Worm (Caenorhabditis elegans) whole organism, L3 larva: Measurements from ENCODE around the gene C50H11.8.

Experiments used
- R02D3.7 ChIP-seq: fragments of 150-350 bp; optimal IDR thresholded peaks from 2 replicates; lab custom pipeline; 2014; ENCODE audit warnings: missing biosample characterization, missing genetic modification characterization
- ZK546.5 ChIP-seq: sonication (generic microtip); optimal IDR thresholded peaks from 2 replicates; lab custom pipeline; 2017; ENCODE audit warnings: missing biosample characterization, missing genetic modification characterization
- aly-2 ChIP-seq: fragments of 150-350 bp; optimal IDR thresholded peaks from 2 replicates; lab custom pipeline; 2014; ENCODE audit warnings: missing biosample characterization, missing genetic modification characterization
- ama-1 ChIP-seq: fragments of 150-350 bp; optimal IDR thresholded peaks from 2 replicates; lab custom pipeline; 2018
- ceh-16 ChIP-seq: sonication (generic microtip); optimal IDR thresholded peaks from 2 replicates; lab custom pipeline; 2017; ENCODE audit warnings: missing biosample characterization, missing genetic modification characterization
- ceh-28 ChIP-seq: fragments of 150-350 bp; optimal IDR thresholded peaks from 2 replicates; lab custom pipeline; 2014; ENCODE audit warnings: missing biosample characterization, missing genetic modification reagents, missing genetic modification characterization
- ceh-82 ChIP-seq: fragments of 150-350 bp; optimal IDR thresholded peaks from 2 replicates; lab custom pipeline; 2014; ENCODE audit warnings: missing biosample characterization, missing genetic modification characterization
- ceh-9 ChIP-seq: sonication (generic microtip); optimal IDR thresholded peaks from 2 replicates; lab custom pipeline; 2018; ENCODE audit warnings: missing biosample characterization, missing genetic modification characterization
- daf-12 ChIP-seq: fragments of 150-350 bp; optimal IDR thresholded peaks from 2 replicates; lab custom pipeline; 2014; ENCODE audit warnings: missing biosample characterization, missing genetic modification reagents, missing genetic modification characterization
- elt-1 ChIP-seq: fragments of 150-350 bp; optimal IDR thresholded peaks from 2 replicates; lab custom pipeline; 2014; ENCODE audit warnings: missing biosample characterization, missing genetic modification characterization
- elt-3 ChIP-seq, 3 experiments: fragments of 150-350 bp in 1 of 3; sonication (generic microtip) in 2 of 3; optimal IDR thresholded peaks; 2 replicates in 2 of 3; 4 replicates in 1 of 3; lab custom pipeline; 2014 to 2017; ENCODE audit warnings: missing biosample characterization in 3 of 3, missing genetic modification characterization in 3 of 3
- eor-1 ChIP-seq, 2 experiments: fragments of 150-350 bp; optimal IDR thresholded peaks; 2 replicates each; lab custom pipeline; 2014 to 2018; ENCODE audit warnings: missing biosample characterization in 2 of 2, missing genetic modification characterization in 2 of 2
- fkh-10 ChIP-seq: sonication (generic microtip); optimal IDR thresholded peaks from 2 replicates; lab custom pipeline; 2017; ENCODE audit warnings: missing biosample characterization, missing genetic modification reagents, missing genetic modification characterization
- fkh-2 ChIP-seq: fragments of 150-350 bp; optimal IDR thresholded peaks from 2 replicates; lab custom pipeline; 2014; ENCODE audit warnings: missing biosample characterization, missing genetic modification reagents, missing genetic modification characterization
- fos-1 ChIP-seq: fragments of 150-350 bp; optimal IDR thresholded peaks from 2 replicates; lab custom pipeline; 2014; ENCODE audit warnings: missing biosample characterization, missing genetic modification characterization
- hmg-11 ChIP-seq: sonication (generic microtip); optimal IDR thresholded peaks from 2 replicates; lab custom pipeline; 2016; ENCODE audit warnings: missing genetic modification characterization, missing compliant biosample characterization
- jun-1 ChIP-seq: fragments of 150-350 bp; optimal IDR thresholded peaks from 2 replicates; lab custom pipeline; 2014; ENCODE audit warnings: missing biosample characterization, missing genetic modification reagents, missing genetic modification characterization
- lin-15B ChIP-seq: fragments of 150-350 bp; optimal IDR thresholded peaks from 2 replicates; lab custom pipeline; 2014; ENCODE audit warnings: missing biosample characterization, missing genetic modification characterization
- mml-1 ChIP-seq: fragments of 150-350 bp; sonication (generic microtip); optimal IDR thresholded peaks from 3 replicates; lab custom pipeline; 2014; ENCODE audit warnings: missing biosample characterization, missing genetic modification characterization
- nfya-1 ChIP-seq: sonication (generic microtip); optimal IDR thresholded peaks from 2 replicates; lab custom pipeline; 2017; ENCODE audit warnings: missing genetic modification characterization, mild to moderate bottlenecking, missing compliant biosample characterization, antibody characterized with exemption, moderate library complexity; ENCODE audit not compliant: insufficient read depth
- nhr-25 ChIP-seq: sonication (generic microtip); optimal IDR thresholded peaks from 2 replicates; lab custom pipeline; 2017; ENCODE audit warnings: missing biosample characterization, missing genetic modification characterization
- nhr-28 ChIP-seq: fragments of 150-350 bp; optimal IDR thresholded peaks from 2 replicates; lab custom pipeline; 2014; ENCODE audit warnings: missing biosample characterization, missing genetic modification characterization
- nhr-43 ChIP-seq: sonication (generic microtip); optimal IDR thresholded peaks from 2 replicates; lab custom pipeline; 2016; ENCODE audit warnings: mild to moderate bottlenecking, missing genetic modification characterization, missing compliant biosample characterization; ENCODE audit not compliant: poor library complexity, severe bottlenecking
- nhr-67 ChIP-seq: fragments of 150-350 bp; optimal IDR thresholded peaks from 2 replicates; lab custom pipeline; 2014; ENCODE audit warnings: missing biosample characterization, missing genetic modification characterization
- nhr-76 ChIP-seq: fragments of 150-350 bp; sonication (generic microtip); optimal IDR thresholded peaks from 5 replicates; lab custom pipeline; 2014; ENCODE audit warnings: missing biosample characterization, missing genetic modification characterization
- nhr-77 ChIP-seq: fragments of 150-350 bp; optimal IDR thresholded peaks from 2 replicates; lab custom pipeline; 2014; ENCODE audit warnings: missing biosample characterization, missing genetic modification characterization
- pha-4 ChIP-seq: fragments of 150-350 bp; optimal IDR thresholded peaks from 2 replicates; lab custom pipeline; 2014; ENCODE audit warnings: missing biosample characterization, missing genetic modification reagents, missing genetic modification characterization
- tbx-2 ChIP-seq: sonication (generic microtip); optimal IDR thresholded peaks from 2 replicates; lab custom pipeline; 2016; ENCODE audit warnings: mild to moderate bottlenecking, missing genetic modification characterization, missing compliant biosample characterization
- unc-39 ChIP-seq: sonication (generic microtip); optimal IDR thresholded peaks from 4 replicates; lab custom pipeline; 2017; ENCODE audit warnings: missing biosample characterization, missing genetic modification characterization
- zag-1 ChIP-seq: fragments of 150-350 bp; optimal IDR thresholded peaks from 2 replicates; lab custom pipeline; 2014; ENCODE audit warnings: missing biosample characterization, missing genetic modification characterization
- ztf-11 ChIP-seq: fragments of 150-350 bp; optimal IDR thresholded peaks from 2 replicates; lab custom pipeline; 2014; ENCODE audit warnings: missing biosample characterization, missing genetic modification characterization

C50H11.8 gene

ce11 chrV:3054254-3054653 is at the start of gene C50H11.8:
C50H11.8 (plus strand) TSS chrV:3054554.
- no peak for TF ChIP-seq zag-1 (tag; lab: Kevin White, UChicago)
- no peak for TF ChIP-seq nhr-28 (tag; lab: Kevin White, UChicago)

DNA sequence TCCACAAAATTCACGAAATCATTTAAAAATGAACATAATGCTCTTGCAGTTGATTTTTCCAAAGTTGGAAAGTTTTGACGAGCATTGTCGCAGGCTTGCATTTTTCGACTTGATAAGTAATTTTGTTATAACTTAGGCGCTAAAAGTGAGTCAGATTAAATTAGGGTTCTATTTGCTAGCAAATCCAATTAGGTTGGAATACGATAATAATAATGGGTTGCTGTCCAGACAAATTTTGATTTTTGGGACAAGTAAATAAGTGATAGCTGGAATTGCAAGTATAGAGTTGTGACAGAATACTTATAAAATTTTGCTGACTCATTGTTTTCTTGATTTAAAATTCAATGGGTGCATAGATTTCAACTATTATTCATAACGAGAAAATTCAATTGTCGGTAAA is 48.4 kb upstream of the C50H11.8 start, which contains the start of gene srw-112:
TSS of gene srw-112 (minus strand) at position 101 of the 400 bp plus-strand sequence.
- no peak for TF ChIP-seq eor-1 (tag; optimal IDR thresholded peaks at IDR 0.05; lab: Kevin White, UChicago)
- TF ChIP-seq, all 47 proteins: peak for 0

DNA sequence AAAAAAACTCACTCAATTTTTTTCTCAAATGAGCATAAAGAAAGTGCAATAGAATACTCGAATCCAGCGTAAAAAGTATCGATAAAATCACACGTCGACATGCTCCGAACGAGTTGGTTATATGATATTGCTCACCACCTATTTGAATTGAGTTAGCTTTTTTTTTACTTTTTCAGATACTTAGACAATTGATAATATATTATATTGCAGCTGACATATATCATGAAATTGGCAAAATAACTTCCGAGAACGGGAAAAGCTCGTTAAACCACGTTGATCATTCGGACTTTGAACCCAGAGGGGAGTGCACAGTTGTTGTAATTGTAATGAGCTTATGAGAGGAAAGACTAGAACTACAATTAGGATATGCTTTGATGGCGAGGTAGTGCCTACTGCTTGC is 43.9 kb upstream of the C50H11.8 start, which contains the start of gene srw-136:
TSS of gene srw-136 (minus strand) at position 101 of the 400 bp plus-strand sequence.
- no peak for TF ChIP-seq R02D3.7 (tag; lab: Kevin White, UChicago)
- TF ChIP-seq, all 47 proteins: peak for 0

- no peak for TF ChIP-seq hmg-11 (tag; lab: Kevin White, UChicago)
- no peak for TF ChIP-seq ceh-16
- no peak for TF ChIP-seq R02D3.7 (tag; lab: Kevin White, UChicago)
- TF ChIP-seq ZK546.5 (tag; lab: Kevin White, UChicago) = no peak
- TF ChIP-seq unc-39 (tag; lab: Kevin White, UChicago) = no peak
- TF ChIP-seq fkh-2 (tag; lab: Kevin White, UChicago) = no peak
- TF ChIP-seq nhr-67 (tag; lab: Kevin White, UChicago) = no peak
- TF ChIP-seq nhr-28 (tag; lab: Kevin White, UChicago) = no peak
- TF ChIP-seq nfya-1 (tag; lab: Kevin White, UChicago) = no peak
- no peak for TF ChIP-seq ceh-9 (tag; lab: Kevin White, UChicago)
- no peak for TF ChIP-seq ztf-11 (tag; lab: Kevin White, UChicago)
- no peak for TF ChIP-seq pha-4 (tag; lab: Kevin White, UChicago)
- TF ChIP-seq nhr-43 = no peak
- TF ChIP-seq nhr-76 (tag; lab: Kevin White, UChicago) = no peak
- TF ChIP-seq ceh-82 (tag; lab: Kevin White, UChicago) = no peak
- no peak for TF ChIP-seq ama-1
- no peak for TF ChIP-seq tbx-2
- TF ChIP-seq nhr-77 (tag; lab: Kevin White, UChicago) = no peak
- no peak for TF ChIP-seq ceh-28 (tag; lab: Kevin White, UChicago)
- no peak for TF ChIP-seq elt-3 (tag; optimal IDR thresholded peaks at IDR 0.05; lab: Kevin White, UChicago)
Observed at ce11 chrV:3011394-3011793, 43.0 kb upstream of the C50H11.8 start, which contains the start of gene srw-135. srw-135 (minus strand) TSS chrV:3011494.

DNA sequence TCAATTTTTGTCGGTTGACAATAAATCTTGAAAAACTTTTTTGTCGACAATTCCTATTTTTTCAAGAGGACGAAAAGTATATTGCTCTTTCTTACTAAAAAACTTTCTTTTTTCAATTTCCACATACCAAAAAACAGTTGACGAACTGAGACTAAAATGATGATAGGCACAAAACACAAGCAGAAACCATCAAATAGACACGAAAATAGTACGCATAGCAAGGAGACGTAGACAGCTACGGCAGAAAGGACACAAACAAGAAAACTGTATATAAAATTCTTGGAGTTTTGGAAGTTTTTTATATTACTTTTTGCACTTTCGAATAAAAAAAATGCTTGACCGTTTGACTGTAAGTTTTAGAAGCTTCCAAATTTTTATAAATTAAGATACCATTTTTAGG is 40.2 kb upstream of the C50H11.8 start, which contains the start of gene K12D9.1:
TSS of gene K12D9.1 (plus strand) at position 301 of the 400 bp plus-strand sequence.
- TF ChIP-seq nfya-1 (tag; lab: Kevin White, UChicago) (no peak), fkh-10 (GFP tag; lab: Kevin White, UChicago) (no peak), nhr-76 (tag; lab: Kevin White, UChicago) (no peak)

ce11 chrV:3017930-3018329 is 36.4 kb upstream of the C50H11.8 start:
- TF ChIP-seq jun-1 (no peak), ceh-16 (no peak), pha-4 (tag; lab: Kevin White, UChicago) (no peak), daf-12 (tag; lab: Kevin White, UChicago) (no peak), elt-1 (tag; lab: Kevin White, UChicago) (no peak), ceh-9 (tag; lab: Kevin White, UChicago) (no peak), lin-15B (no peak), aly-2 (no peak), nhr-25 (no peak), hmg-11 (tag; lab: Kevin White, UChicago) (no peak), ama-1 (no peak), ztf-11 (tag; lab: Kevin White, UChicago) (no peak), mml-1 (tag; lab: Kevin White, UChicago) (no peak), eor-1 (tag; optimal IDR thresholded peaks at IDR 0.05; lab: Kevin White, UChicago) (no peak), ZK546.5 (tag; lab: Kevin White, UChicago) (no peak), fos-1 (no peak), nfya-1 (tag; lab: Kevin White, UChicago) (no peak), R02D3.7 (tag; lab: Kevin White, UChicago) (no peak), nhr-43 (no peak)
